Worm (Caenorhabditis elegans) whole organism, young adult: Measurements from ENCODE around the gene Y39E4B.6.

Experiments used
- B0019.2 ChIP-seq: fragments of 200-800 bp; sonication (Bioruptor generic); conservative IDR thresholded peaks from 2 replicates; pipeline ENCODE4 v1.3.6; 2022; ENCODE audit warnings: missing genetic modification reagents, missing genetic modification characterization, missing compliant biosample characterization
- B0336.3 ChIP-seq: fragments of 200-800 bp; sonication (Bioruptor generic); IDR thresholded peaks from 2 replicates; pipeline ENCODE4 v1.3.6; 2022; ENCODE audit warnings: missing genetic modification characterization, missing compliant biosample characterization
- F10E7.11 ChIP-seq: sonication (generic microtip); optimal IDR thresholded peaks from 2 replicates; lab custom pipeline; 2017; ENCODE audit warnings: mild to moderate bottlenecking, missing genetic modification characterization, moderate library complexity, missing compliant biosample characterization
- F22D6.2 ChIP-seq: sonication (generic microtip); optimal IDR thresholded peaks from 2 replicates; lab custom pipeline; 2016; ENCODE audit warnings: mild to moderate bottlenecking, missing genetic modification characterization, missing compliant biosample characterization
- F57A8.1 ChIP-seq: fragments of 200-800 bp; sonication (Bioruptor generic); optimal IDR thresholded peaks from 2 replicates; lab custom pipeline; 2018; ENCODE audit warnings: mild to moderate bottlenecking, missing genetic modification characterization, moderate library complexity, missing compliant biosample characterization
- F57C9.4 ChIP-seq: sonication (generic microtip); optimal IDR thresholded peaks from 2 replicates; lab custom pipeline; 2017; ENCODE audit warnings: mild to moderate bottlenecking, missing genetic modification characterization, missing compliant biosample characterization
- K11D2.4 ChIP-seq: fragments of 200-800 bp; sonication (Bioruptor generic); IDR thresholded peaks from 2 replicates; pipeline ENCODE4 v1.3.6; 2022; ENCODE audit warnings: missing genetic modification reagents, missing genetic modification characterization, missing compliant biosample characterization
- K12H6.12 ChIP-seq: fragments of 200-800 bp; sonication (Bioruptor generic); optimal IDR thresholded peaks from 2 replicates; lab custom pipeline; 2018; ENCODE audit warnings: mild to moderate bottlenecking, missing genetic modification characterization, missing compliant biosample characterization
- T26A5.8 ChIP-seq: sonication (generic microtip); optimal IDR thresholded peaks from 2 replicates; lab custom pipeline; 2016; ENCODE audit warnings: missing genetic modification characterization, missing compliant biosample characterization
- Y79H2A.3 ChIP-seq: fragments of 200-800 bp; sonication (Bioruptor generic); conservative IDR thresholded peaks from 2 replicates; pipeline ENCODE4 v1.3.6; 2022; ENCODE audit warnings: missing genetic modification reagents, missing genetic modification characterization, missing compliant biosample characterization
- Y95B8A.8 ChIP-seq: fragments of 200-800 bp; sonication (Bioruptor generic); IDR thresholded peaks from 2 replicates; pipeline ENCODE4 v1.3.6; 2022; ENCODE audit warnings: missing genetic modification reagents, missing genetic modification characterization, missing compliant biosample characterization
- athp-1 ChIP-seq: sonication (generic microtip); optimal IDR thresholded peaks from 2 replicates; lab custom pipeline; 2017; ENCODE audit warnings: mild to moderate bottlenecking, missing genetic modification characterization, missing compliant biosample characterization
- attf-5 ChIP-seq: fragments of 200-800 bp; sonication (Bioruptor generic); optimal IDR thresholded peaks from 2 replicates; lab custom pipeline; 2018; ENCODE audit warnings: mild to moderate bottlenecking, missing genetic modification characterization, missing compliant biosample characterization
- attf-6 ChIP-seq: fragments of 200-800 bp; sonication (Bioruptor generic); IDR thresholded peaks from 2 replicates; pipeline ENCODE4 v1.3.6; 2022; ENCODE audit warnings: missing genetic modification reagents, missing genetic modification characterization, missing compliant biosample characterization
- bed-2 ChIP-seq: fragments of 200-800 bp; sonication (Bioruptor generic); IDR thresholded peaks from 2 replicates; pipeline ENCODE4 v1.3.6; 2022; ENCODE audit warnings: missing genetic modification reagents, missing genetic modification characterization, missing compliant biosample characterization
- cebp-1 ChIP-seq, 2 experiments: fragments of 200-800 bp in 1 of 2; sonication (Bioruptor generic) in 1 of 2; sonication (generic microtip) in 1 of 2; IDR thresholded peaks in 1 of 2; optimal IDR thresholded peaks in 1 of 2; 2 replicates each; pipeline versions ENCODE4 v1.3.6 to Lab custom; 2017 to 2022; ENCODE audit warnings: missing compliant biosample characterization in 2 of 2, missing genetic modification characterization in 2 of 2, mild to moderate bottlenecking in 1 of 2, missing genetic modification reagents in 1 of 2, moderate library complexity in 1 of 2
- ceh-27 ChIP-seq: fragments of 200-800 bp; sonication (Bioruptor generic); optimal IDR thresholded peaks from 2 replicates; lab custom pipeline; 2018; ENCODE audit warnings: mild to moderate bottlenecking, missing genetic modification characterization, moderate library complexity, missing compliant biosample characterization
- chd-7 ChIP-seq: sonication (generic microtip); optimal IDR thresholded peaks from 2 replicates; lab custom pipeline; 2016; ENCODE audit warnings: mild to moderate bottlenecking, missing genetic modification characterization, moderate library complexity, missing compliant biosample characterization
- egl-18 ChIP-seq: fragments of 200-800 bp; sonication (Bioruptor generic); IDR thresholded peaks from 2 replicates; pipeline ENCODE4 v1.3.6; 2022; ENCODE audit warnings: missing genetic modification reagents, missing genetic modification characterization, missing compliant biosample characterization
- egl-44 ChIP-seq: fragments of 200-800 bp; sonication (Bioruptor generic); IDR thresholded peaks from 2 replicates; pipeline ENCODE4 v1.3.6; 2022; ENCODE audit warnings: missing genetic modification reagents, missing genetic modification characterization, missing compliant biosample characterization
- ets-4 ChIP-seq: fragments of 200-800 bp; sonication (Bioruptor generic); optimal IDR thresholded peaks from 2 replicates; lab custom pipeline; 2018; ENCODE audit warnings: mild to moderate bottlenecking, missing genetic modification characterization, missing compliant biosample characterization
- hmg-1.2 ChIP-seq: fragments of 200-800 bp; sonication (Bioruptor generic); IDR thresholded peaks from 2 replicates; pipeline ENCODE4 v1.3.6; 2022; ENCODE audit warnings: missing genetic modification reagents, missing genetic modification characterization, missing compliant biosample characterization
- hrde-1 ChIP-seq: sonication (generic microtip); optimal IDR thresholded peaks from 2 replicates; lab custom pipeline; 2016; ENCODE audit warnings: missing genetic modification characterization, mild to moderate bottlenecking, missing compliant biosample characterization, moderate library complexity, missing genotype, missing genetic modification reagents, borderline replicate concordance
- hsf-1 ChIP-seq: fragments of 200-800 bp; sonication (Bioruptor generic); IDR thresholded peaks from 2 replicates; pipeline ENCODE4 v1.3.6; 2022; ENCODE audit warnings: missing genetic modification reagents, missing genetic modification characterization, missing compliant biosample characterization
- let-526 ChIP-seq: fragments of 200-800 bp; sonication (Bioruptor generic); IDR thresholded peaks from 2 replicates; pipeline ENCODE4 v1.3.6; 2022; ENCODE audit warnings: missing genetic modification reagents, missing genetic modification characterization, missing compliant biosample characterization
- lin-26 ChIP-seq: fragments of 200-800 bp; sonication (Bioruptor generic); IDR thresholded peaks from 2 replicates; pipeline ENCODE4 v1.3.6; 2022; ENCODE audit warnings: missing genetic modification reagents, missing genetic modification characterization, missing compliant biosample characterization
- lin-35 ChIP-seq, 3 experiments: fragments of 150-350 bp in 2 of 3; sonication (generic microtip) in 1 of 3; optimal IDR thresholded peaks; 2 replicates each; lab custom pipeline; 2014 to 2018; ENCODE audit warnings: missing biosample characterization in 3 of 3, missing genetic modification characterization in 3 of 3, missing genetic modification reagents in 3 of 3
- lin-54 ChIP-seq: fragments of 200-800 bp; sonication (Bioruptor generic); optimal IDR thresholded peaks from 2 replicates; lab custom pipeline; 2018; ENCODE audit warnings: mild to moderate bottlenecking, missing genetic modification characterization, missing compliant biosample characterization
- lir-1 ChIP-seq: fragments of 200-800 bp; sonication (Bioruptor generic); conservative IDR thresholded peaks from 2 replicates; pipeline ENCODE4 v1.3.6; 2022; ENCODE audit warnings: missing genetic modification reagents, missing genetic modification characterization, missing compliant biosample characterization
- madf-3 ChIP-seq: fragments of 200-800 bp; sonication (Bioruptor generic); IDR thresholded peaks from 2 replicates; pipeline ENCODE4 v1.3.6; 2022; ENCODE audit warnings: missing genetic modification reagents, missing genetic modification characterization, missing compliant biosample characterization
- mcd-1 ChIP-seq: fragments of 200-800 bp; sonication (Bioruptor generic); IDR thresholded peaks from 2 replicates; pipeline ENCODE4 v1.3.6; 2022; ENCODE audit warnings: missing genetic modification reagents, missing genetic modification characterization, missing compliant biosample characterization
- nhr-90 ChIP-seq: sonication (generic microtip); optimal IDR thresholded peaks from 2 replicates; lab custom pipeline; 2016; ENCODE audit warnings: missing genotype, mild to moderate bottlenecking, missing genetic modification characterization, missing compliant biosample characterization
- pbrm-1 ChIP-seq: fragments of 200-800 bp; sonication (Bioruptor generic); IDR thresholded peaks from 2 replicates; pipeline ENCODE4 v1.3.6; 2022; ENCODE audit warnings: missing genetic modification reagents, missing genetic modification characterization, missing compliant biosample characterization
- pha-4 ChIP-seq: fragments of 150-350 bp; sonication (generic microtip); optimal IDR thresholded peaks from 2 replicates; lab custom pipeline; 2014; ENCODE audit warnings: missing biosample characterization, missing genetic modification reagents, missing genetic modification characterization
- rcor-1 ChIP-seq: fragments of 200-800 bp; sonication (Bioruptor generic); IDR thresholded peaks from 2 replicates; pipeline ENCODE4 v1.3.6; 2022; ENCODE audit warnings: missing genetic modification reagents, missing genetic modification characterization, missing compliant biosample characterization
- repo-1 ChIP-seq: sonication (generic microtip); optimal IDR thresholded peaks from 2 replicates; lab custom pipeline; 2017; ENCODE audit warnings: mild to moderate bottlenecking, missing genetic modification characterization, missing compliant biosample characterization
- rpc-1 ChIP-seq, 2 experiments: fragments of 150-350 bp in 1 of 2; sonication (generic microtip) in 1 of 2; optimal IDR thresholded peaks; 2 replicates each; lab custom pipeline; 2014 to 2018; ENCODE audit warnings: missing biosample characterization in 1 of 2, missing genetic modification characterization in 1 of 2, missing genetic modification reagents in 1 of 2, missing genotype in 1 of 2
- snpc-4 ChIP-seq, 5 experiments: fragments of 150-350 bp in 1 of 5; sonication (generic microtip) in 4 of 5; optimal IDR thresholded peaks; 2 replicates each; lab custom pipeline; 2014 to 2018; ENCODE audit warnings: missing genetic modification characterization in 5 of 5, missing biosample characterization in 3 of 5, antibody characterized with exemption in 2 of 5, mild to moderate bottlenecking in 2 of 5, missing compliant biosample characterization in 2 of 5, missing genotype in 2 of 5, moderate library complexity in 2 of 5, missing genetic modification reagents in 1 of 5
- unc-62 ChIP-seq: fragments of 150-350 bp; optimal IDR thresholded peaks from 2 replicates; lab custom pipeline; 2014; ENCODE audit warnings: missing biosample characterization, missing genetic modification reagents, missing genetic modification characterization

The Y39E4B.6 gene

DNA sequence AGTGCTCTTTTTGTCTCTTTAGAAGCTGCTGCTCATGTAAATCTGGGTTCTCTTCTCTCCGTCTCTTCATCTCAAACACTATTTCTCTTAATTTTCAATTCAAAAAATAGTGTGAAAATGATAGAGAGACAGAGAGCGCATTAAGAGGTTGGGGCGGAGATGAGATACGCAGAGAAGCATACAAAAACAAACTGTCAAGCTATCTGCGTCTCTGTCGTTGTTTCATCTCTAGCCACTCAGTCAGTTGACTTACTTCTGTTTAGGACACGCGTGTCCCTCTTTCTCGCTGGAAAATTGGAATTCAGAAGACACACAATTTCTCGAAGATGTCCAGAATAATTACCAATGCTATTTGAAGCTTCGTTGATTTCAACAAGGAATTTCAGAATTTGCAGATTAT is 9.4 kb upstream of the Y39E4B.6 start (continued):
- TF ChIP-seq T26A5.8 (no peak), hmg-1.2 (peak; percentile 98), rcor-1 (GFP tag; lab: Robert Waterston, UW) (peak; percentile 46; the same call in 1 of the 2 replicates), athp-1 (no peak), unc-62 (peak; percentile 63), F22D6.2 (tag; lab: Kevin White, UChicago) (no peak), F10E7.11 (tag; lab: Kevin White, UChicago) (no peak), pbrm-1 (GFP tag; lab: Robert Waterston, UW) (peak; percentile 63), lin-54 (GFP tag; lab: Kevin White, UChicago) (peak; percentile 45), Y95B8A.8 (peak; percentile 41; the same call in 1 of the 2 replicates), K11D2.4 (GFP tag; lab: Robert Waterston, UW) (peak; percentile 72), ets-4 (no peak), hsf-1 (GFP tag; lab: Robert Waterston, UW) (0 out of 2 replicates have a peak, but pooled peaks have one; percentile 44), nhr-90 (no peak), B0019.2 (GFP tag; lab: Robert Waterston, UW) (no peak), lir-1 (GFP tag; lab: Robert Waterston, UW) (peak; percentile 72), ceh-27 (GFP tag; lab: Kevin White, UChicago) (peak; percentile 87), K12H6.12 (tag; lab: Kevin White, UChicago) (peak; percentile 65), attf-5 (GFP tag; lab: Kevin White, UChicago) (peak; percentile 79), rpc-1 (optimal IDR thresholded peaks at IDR 0.05; lab: Kevin White, UChicago) (peak; percentile 1), rpc-1 (tag; optimal IDR thresholded peaks at IDR 0.05; lab: Kevin White, UChicago) (no peak), let-526 (peak; percentile 47), B0336.3 (peak; percentile 67), bed-2 (GFP tag; lab: Robert Waterston, UW) (no peak), egl-44 (GFP tag; lab: Robert Waterston, UW) (peak; percentile 36; the same call in 1 of the 2 replicates), snpc-4 (GFP tag; optimal IDR thresholded peaks at IDR 0.05; lab: Kevin White, UChicago) (peak; percentile 14), snpc-4 (tag; optimal IDR thresholded peaks at IDR 0.05; lab: Kevin White, UChicago) (peak in 2 of 4 experiments; percentile 13 to 30), egl-18 (0 out of 2 replicates have a peak, but pooled peaks have one; percentile 55), lin-26 (0 out of 2 replicates have a peak, but pooled peaks have one; percentile 9), cebp-1 (GFP tag; IDR thresholded peaks at IDR 0.05; lab: Robert Waterston, UW) (no peak), cebp-1 (tag; optimal IDR thresholded peaks at IDR 0.05; lab: Kevin White, UChicago) (peak; percentile 78), pha-4 (peak; percentile 72), lin-35 (GFP tag; optimal IDR thresholded peaks at IDR 0.05; lab: Kevin White, UChicago) (peak in 1 of 3 experiments; percentile 55), F57C9.4 (tag; lab: Kevin White, UChicago) (no peak), chd-7 (tag; lab: Kevin White, UChicago) (peak; percentile 17), hrde-1 (tag; lab: Kevin White, UChicago) (no peak), mcd-1 (peak; percentile 53), attf-6 (GFP tag; lab: Robert Waterston, UW) (no peak), repo-1 (tag; lab: Kevin White, UChicago) (no peak), madf-3 (peak; percentile 77; the same call in 1 of the 2 replicates)

DNA sequence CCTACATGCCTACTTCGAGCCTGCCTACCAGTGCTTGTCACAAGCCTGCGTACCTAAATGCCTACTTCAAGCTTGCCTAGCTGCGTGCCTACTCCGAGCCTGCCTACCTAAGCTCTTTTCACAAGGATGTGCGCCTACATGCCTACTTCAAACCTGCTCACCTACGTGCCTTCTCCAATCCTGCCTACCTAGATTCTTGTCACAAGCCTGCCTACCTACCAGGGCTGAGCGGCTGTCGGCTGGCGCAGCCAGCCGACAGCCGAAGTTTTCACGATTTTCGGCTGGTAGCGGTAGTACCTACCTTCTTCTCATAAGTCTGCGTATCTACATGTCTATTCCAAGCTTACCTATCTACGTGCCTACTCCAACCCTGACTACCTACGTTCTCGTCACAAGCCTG is 8.8 kb upstream of the Y39E4B.6 start:
- TF ChIP-seq madf-3 (0 out of 2 replicates have a peak, but pooled peaks have one; percentile 54), Y79H2A.3 (GFP tag; lab: Robert Waterston, UW) (0 out of 2 replicates have a peak, but pooled peaks have one; percentile 19), rcor-1 (GFP tag; lab: Robert Waterston, UW) (0 out of 2 replicates have a peak, but pooled peaks have one; percentile 8), F57A8.1 (no peak)
